Worm (Caenorhabditis elegans) whole organism, young adult: Measurements from ENCODE around the gene F35D2.2.

ENCODE experiments used
- B0019.2 ChIP-seq: fragments of 200-800 bp; sonication (Bioruptor generic); conservative IDR thresholded peaks from 2 replicates; pipeline ENCODE4 v1.3.6; 2022; ENCODE audit warnings: missing genetic modification reagents, missing genetic modification characterization, missing compliant biosample characterization
- C06A6.2 ChIP-seq: fragments of 200-800 bp; sonication (Bioruptor generic); conservative IDR thresholded peaks from 2 replicates; pipeline ENCODE4 v1.3.6; 2022; ENCODE audit warnings: missing genetic modification characterization, missing compliant biosample characterization
- F10E7.11 ChIP-seq: sonication (generic microtip); optimal IDR thresholded peaks from 2 replicates; lab custom pipeline; 2017; ENCODE audit warnings: mild to moderate bottlenecking, missing genetic modification characterization, moderate library complexity, missing compliant biosample characterization
- F33H1.4 ChIP-seq: fragments of 200-800 bp; sonication (Bioruptor generic); IDR thresholded peaks from 2 replicates; pipeline ENCODE4 v1.3.6; 2022; ENCODE audit warnings: missing genetic modification reagents, missing genetic modification characterization, missing compliant biosample characterization
- F52B5.7 ChIP-seq: sonication (generic microtip); optimal IDR thresholded peaks from 2 replicates; lab custom pipeline; 2016; ENCODE audit warnings: mild to moderate bottlenecking, missing genetic modification characterization, missing compliant biosample characterization
- F55B11.4 ChIP-seq: sonication (generic microtip); optimal IDR thresholded peaks from 2 replicates; lab custom pipeline; 2016; ENCODE audit warnings: missing compliant biosample characterization, missing genetic modification characterization, borderline replicate concordance; ENCODE audit not compliant: insufficient read depth
- K11D2.4 ChIP-seq: fragments of 200-800 bp; sonication (Bioruptor generic); IDR thresholded peaks from 2 replicates; pipeline ENCODE4 v1.3.6; 2022; ENCODE audit warnings: missing genetic modification reagents, missing genetic modification characterization, missing compliant biosample characterization
- K12H6.12 ChIP-seq: fragments of 200-800 bp; sonication (Bioruptor generic); optimal IDR thresholded peaks from 2 replicates; lab custom pipeline; 2018; ENCODE audit warnings: mild to moderate bottlenecking, missing genetic modification characterization, missing compliant biosample characterization
- T07F8.4 ChIP-seq: sonication (generic microtip); optimal IDR thresholded peaks from 2 replicates; lab custom pipeline; 2016; ENCODE audit warnings: mild to moderate bottlenecking, missing genetic modification characterization, moderate library complexity, missing compliant biosample characterization
- Y53F4B.3 ChIP-seq: fragments of 200-800 bp; sonication (Bioruptor generic); IDR thresholded peaks from 2 replicates; pipeline ENCODE4 v1.3.6; 2022; ENCODE audit warnings: missing genetic modification reagents, missing genetic modification characterization, missing compliant biosample characterization
- Y53G8AR.9 ChIP-seq: fragments of 200-800 bp; sonication (Bioruptor generic); conservative IDR thresholded peaks from 2 replicates; pipeline ENCODE4 v1.3.6; 2022; ENCODE audit warnings: missing genetic modification reagents, missing genetic modification characterization, missing compliant biosample characterization
- Y56A3A.18 ChIP-seq: fragments of 200-800 bp; sonication (Bioruptor generic); IDR thresholded peaks from 2 replicates; pipeline ENCODE4 v1.3.6; 2022; ENCODE audit warnings: missing genetic modification reagents, missing genetic modification characterization, missing compliant biosample characterization
- Y95B8A.8 ChIP-seq: fragments of 200-800 bp; sonication (Bioruptor generic); IDR thresholded peaks from 2 replicates; pipeline ENCODE4 v1.3.6; 2022; ENCODE audit warnings: missing genetic modification reagents, missing genetic modification characterization, missing compliant biosample characterization
- ZK185.1 ChIP-seq: sonication (generic microtip); optimal IDR thresholded peaks from 2 replicates; lab custom pipeline; 2016; ENCODE audit warnings: mild to moderate bottlenecking, missing genetic modification characterization, missing compliant biosample characterization; ENCODE audit not compliant: poor library complexity, severe bottlenecking
- atf-7 ChIP-seq: sonication (generic microtip); optimal IDR thresholded peaks from 2 replicates; lab custom pipeline; 2017; ENCODE audit warnings: mild to moderate bottlenecking, missing genetic modification characterization, missing compliant biosample characterization
- attf-6 ChIP-seq: fragments of 200-800 bp; sonication (Bioruptor generic); IDR thresholded peaks from 2 replicates; pipeline ENCODE4 v1.3.6; 2022; ENCODE audit warnings: missing genetic modification reagents, missing genetic modification characterization, missing compliant biosample characterization
- bed-2 ChIP-seq: fragments of 200-800 bp; sonication (Bioruptor generic); IDR thresholded peaks from 2 replicates; pipeline ENCODE4 v1.3.6; 2022; ENCODE audit warnings: missing genetic modification reagents, missing genetic modification characterization, missing compliant biosample characterization
- ccch-3 ChIP-seq: fragments of 200-800 bp; sonication (Bioruptor generic); optimal IDR thresholded peaks from 2 replicates; lab custom pipeline; 2018; ENCODE audit warnings: mild to moderate bottlenecking, missing genetic modification characterization, missing compliant biosample characterization
- ceh-27 ChIP-seq: fragments of 200-800 bp; sonication (Bioruptor generic); optimal IDR thresholded peaks from 2 replicates; lab custom pipeline; 2018; ENCODE audit warnings: mild to moderate bottlenecking, missing genetic modification characterization, moderate library complexity, missing compliant biosample characterization
- ceh-91 ChIP-seq: fragments of 200-800 bp; sonication (Bioruptor generic); IDR thresholded peaks from 2 replicates; pipeline ENCODE4 v1.3.6; 2022; ENCODE audit warnings: missing genetic modification reagents, missing genetic modification characterization, missing compliant biosample characterization
- chd-7 ChIP-seq: sonication (generic microtip); optimal IDR thresholded peaks from 2 replicates; lab custom pipeline; 2016; ENCODE audit warnings: mild to moderate bottlenecking, missing genetic modification characterization, moderate library complexity, missing compliant biosample characterization
- dox-1 ChIP-seq: fragments of 200-800 bp; sonication (Bioruptor generic); IDR thresholded peaks from 2 replicates; pipeline ENCODE4 v1.3.6; 2022; ENCODE audit warnings: missing genetic modification reagents, missing genetic modification characterization, missing compliant biosample characterization
- dpff-1 ChIP-seq: sonication (generic microtip); optimal IDR thresholded peaks from 2 replicates; lab custom pipeline; 2017; ENCODE audit warnings: mild to moderate bottlenecking, missing genetic modification characterization, missing compliant biosample characterization
- efl-1 ChIP-seq: fragments of 150-350 bp; optimal IDR thresholded peaks from 2 replicates; lab custom pipeline; 2014; ENCODE audit warnings: missing biosample characterization, missing genetic modification reagents, missing genetic modification characterization
- ets-4 ChIP-seq: fragments of 200-800 bp; sonication (Bioruptor generic); optimal IDR thresholded peaks from 2 replicates; lab custom pipeline; 2018; ENCODE audit warnings: mild to moderate bottlenecking, missing genetic modification characterization, missing compliant biosample characterization
- hlh-12 ChIP-seq: sonication (generic microtip); optimal IDR thresholded peaks from 2 replicates; lab custom pipeline; 2016; ENCODE audit warnings: missing genetic modification characterization, missing compliant biosample characterization
- hrde-1 ChIP-seq: sonication (generic microtip); optimal IDR thresholded peaks from 2 replicates; lab custom pipeline; 2016; ENCODE audit warnings: missing genetic modification characterization, mild to moderate bottlenecking, missing compliant biosample characterization, moderate library complexity, missing genotype, missing genetic modification reagents, borderline replicate concordance
- hsf-1 ChIP-seq: fragments of 200-800 bp; sonication (Bioruptor generic); IDR thresholded peaks from 2 replicates; pipeline ENCODE4 v1.3.6; 2022; ENCODE audit warnings: missing genetic modification reagents, missing genetic modification characterization, missing compliant biosample characterization
- lag-1 ChIP-seq: fragments of 200-800 bp; sonication (Bioruptor generic); IDR thresholded peaks from 2 replicates; pipeline ENCODE4 v1.3.6; 2022; ENCODE audit warnings: missing genetic modification reagents, missing genetic modification characterization, missing compliant biosample characterization
- let-607 ChIP-seq, 2 experiments: fragments of 200-800 bp in 1 of 2; sonication (Bioruptor generic) in 1 of 2; sonication (generic microtip) in 1 of 2; optimal IDR thresholded peaks; 2 replicates each; lab custom pipeline; 2016 to 2018; ENCODE audit warnings: mild to moderate bottlenecking in 2 of 2, missing compliant biosample characterization in 2 of 2, missing genetic modification characterization in 2 of 2, moderate library complexity in 2 of 2, missing genotype in 1 of 2
- lin-26 ChIP-seq: fragments of 200-800 bp; sonication (Bioruptor generic); IDR thresholded peaks from 2 replicates; pipeline ENCODE4 v1.3.6; 2022; ENCODE audit warnings: missing genetic modification reagents, missing genetic modification characterization, missing compliant biosample characterization
- mcd-1 ChIP-seq: fragments of 200-800 bp; sonication (Bioruptor generic); IDR thresholded peaks from 2 replicates; pipeline ENCODE4 v1.3.6; 2022; ENCODE audit warnings: missing genetic modification reagents, missing genetic modification characterization, missing compliant biosample characterization
- nfya-1 ChIP-seq: sonication (generic microtip); optimal IDR thresholded peaks from 2 replicates; lab custom pipeline; 2017; ENCODE audit warnings: antibody characterized with exemption, missing compliant biosample characterization, missing genetic modification characterization, borderline replicate concordance; ENCODE audit not compliant: insufficient read depth
- nhr-120 ChIP-seq: fragments of 200-800 bp; sonication (Bioruptor generic); IDR thresholded peaks from 2 replicates; pipeline ENCODE4 v1.3.6; 2022; ENCODE audit warnings: missing genetic modification characterization, missing compliant biosample characterization
- nhr-80 ChIP-seq: sonication (generic microtip); optimal IDR thresholded peaks from 2 replicates; lab custom pipeline; 2016; ENCODE audit warnings: missing genetic modification characterization, missing compliant biosample characterization
- nhr-90 ChIP-seq: sonication (generic microtip); optimal IDR thresholded peaks from 2 replicates; lab custom pipeline; 2016; ENCODE audit warnings: missing genotype, mild to moderate bottlenecking, missing genetic modification characterization, missing compliant biosample characterization
- pbrm-1 ChIP-seq: fragments of 200-800 bp; sonication (Bioruptor generic); IDR thresholded peaks from 2 replicates; pipeline ENCODE4 v1.3.6; 2022; ENCODE audit warnings: missing genetic modification reagents, missing genetic modification characterization, missing compliant biosample characterization
- rcor-1 ChIP-seq: fragments of 200-800 bp; sonication (Bioruptor generic); IDR thresholded peaks from 2 replicates; pipeline ENCODE4 v1.3.6; 2022; ENCODE audit warnings: missing genetic modification reagents, missing genetic modification characterization, missing compliant biosample characterization
- repo-1 ChIP-seq: sonication (generic microtip); optimal IDR thresholded peaks from 2 replicates; lab custom pipeline; 2017; ENCODE audit warnings: mild to moderate bottlenecking, missing genetic modification characterization, missing compliant biosample characterization
- rpc-1 ChIP-seq, 2 experiments: fragments of 150-350 bp in 1 of 2; sonication (generic microtip) in 1 of 2; optimal IDR thresholded peaks; 2 replicates each; lab custom pipeline; 2014 to 2018; ENCODE audit warnings: missing biosample characterization in 1 of 2, missing genetic modification characterization in 1 of 2, missing genetic modification reagents in 1 of 2, missing genotype in 1 of 2
- sdz-38 ChIP-seq: sonication (generic microtip); optimal IDR thresholded peaks from 2 replicates; lab custom pipeline; 2016; ENCODE audit warnings: missing genotype, missing genetic modification characterization, missing compliant biosample characterization
- snpc-1.1 ChIP-seq: sonication (generic microtip); optimal IDR thresholded peaks from 2 replicates; lab custom pipeline; 2017; ENCODE audit warnings: missing genetic modification characterization, mild to moderate bottlenecking, missing compliant biosample characterization, antibody characterized with exemption, moderate library complexity, missing genotype, missing genetic modification reagents; ENCODE audit not compliant: insufficient read depth
- tbp1 ChIP-seq: fragments of 200-800 bp; sonication (Bioruptor generic); optimal IDR thresholded peaks from 2 replicates; lab custom pipeline; 2018; ENCODE audit warnings: mild to moderate bottlenecking, missing genetic modification characterization, missing compliant biosample characterization
- xnd-1 ChIP-seq: sonication (generic microtip); optimal IDR thresholded peaks from 2 replicates; lab custom pipeline; 2016; ENCODE audit warnings: missing genotype, missing genetic modification reagents, missing genetic modification characterization, missing compliant biosample characterization
- ztf-3 ChIP-seq: fragments of 200-800 bp; sonication (Bioruptor generic); optimal IDR thresholded peaks from 2 replicates; lab custom pipeline; 2018; ENCODE audit warnings: mild to moderate bottlenecking, missing genetic modification characterization, missing compliant biosample characterization
- ztf-6 ChIP-seq: fragments of 200-800 bp; sonication (Bioruptor generic); IDR thresholded peaks from 2 replicates; pipeline ENCODE4 v1.3.6; 2022; ENCODE audit warnings: missing genetic modification reagents, missing genetic modification characterization, missing compliant biosample characterization

Gene F35D2.2

ce11 chrII:7529078-7529683, 45.1 kb upstream of the F35D2.2 start, which contains the start of gene ZK1290.5 (continued):
- TF ChIP-seq rpc-1 (optimal IDR thresholded peaks at IDR 0.05; lab: Kevin White, UChicago): no peak
- TF ChIP-seq rpc-1 (tag; optimal IDR thresholded peaks at IDR 0.05; lab: Kevin White, UChicago): no peak
- TF ChIP-seq K12H6.12 (tag; lab: Kevin White, UChicago): peak; percentile 86
- TF ChIP-seq hlh-12 (tag; lab: Kevin White, UChicago): no peak
- TF ChIP-seq dpff-1 (tag; lab: Kevin White, UChicago): no peak
- TF ChIP-seq nhr-90 (tag; lab: Kevin White, UChicago): peak; percentile 43
- TF ChIP-seq ets-4 (GFP tag; lab: Kevin White, UChicago): no peak
- peak; percentile 50 for TF ChIP-seq ceh-27 (GFP tag; lab: Kevin White, UChicago)
- peak; percentile 77 for TF ChIP-seq nhr-80 (tag; lab: Kevin White, UChicago)
- TF ChIP-seq let-607 (tag; optimal IDR thresholded peaks at IDR 0.05; lab: Kevin White, UChicago): peak; percentile 25 to 87
- TF ChIP-seq attf-6 (GFP tag; lab: Robert Waterston, UW): no peak
- TF ChIP-seq tbp1 (GFP tag; lab: Kevin White, UChicago): peak; percentile 55
- peak; percentile 89 for TF ChIP-seq K11D2.4 (GFP tag; lab: Robert Waterston, UW)
- no peak for TF ChIP-seq ccch-3 (GFP tag; lab: Kevin White, UChicago)
- TF ChIP-seq dox-1 (GFP tag; lab: Robert Waterston, UW): peak; percentile 72
- TF ChIP-seq lin-26 (GFP tag; lab: Robert Waterston, UW): no peak
- no peak for TF ChIP-seq bed-2 (GFP tag; lab: Robert Waterston, UW)
- TF ChIP-seq Y53F4B.3 (GFP tag; lab: Robert Waterston, UW): no peak
- no peak for TF ChIP-seq snpc-1.1
- no peak for TF ChIP-seq rcor-1 (GFP tag; lab: Robert Waterston, UW)
- peak; percentile 72 for TF ChIP-seq repo-1 (tag; lab: Kevin White, UChicago)
- no peak for TF ChIP-seq xnd-1
- TF ChIP-seq hrde-1 (tag; lab: Kevin White, UChicago): no peak
- no peak for TF ChIP-seq F52B5.7 (tag; lab: Kevin White, UChicago)
- no peak for TF ChIP-seq Y95B8A.8
- TF ChIP-seq F55B11.4 (tag; lab: Kevin White, UChicago): no peak
- TF ChIP-seq B0019.2: no peak
- peak; percentile 63 for TF ChIP-seq ztf-3 (GFP tag; lab: Kevin White, UChicago)
- TF ChIP-seq nhr-120: no peak
- no peak for TF ChIP-seq efl-1 (GFP tag; lab: Kevin White, UChicago)
- TF ChIP-seq hsf-1 (GFP tag; lab: Robert Waterston, UW): peak; percentile 93
- no peak for TF ChIP-seq F33H1.4 (GFP tag; lab: Robert Waterston, UW)
- no peak for TF ChIP-seq lag-1
- TF ChIP-seq atf-7 (tag; lab: Kevin White, UChicago): peak; percentile 84
- TF ChIP-seq F10E7.11 (tag; lab: Kevin White, UChicago): no peak
- no peak for TF ChIP-seq T07F8.4
- TF ChIP-seq sdz-38 (tag; lab: Kevin White, UChicago): no peak
- peak; percentile 87 for TF ChIP-seq chd-7 (tag; lab: Kevin White, UChicago)
- TF ChIP-seq ceh-91 (GFP tag; lab: Robert Waterston, UW): no peak

DNA sequence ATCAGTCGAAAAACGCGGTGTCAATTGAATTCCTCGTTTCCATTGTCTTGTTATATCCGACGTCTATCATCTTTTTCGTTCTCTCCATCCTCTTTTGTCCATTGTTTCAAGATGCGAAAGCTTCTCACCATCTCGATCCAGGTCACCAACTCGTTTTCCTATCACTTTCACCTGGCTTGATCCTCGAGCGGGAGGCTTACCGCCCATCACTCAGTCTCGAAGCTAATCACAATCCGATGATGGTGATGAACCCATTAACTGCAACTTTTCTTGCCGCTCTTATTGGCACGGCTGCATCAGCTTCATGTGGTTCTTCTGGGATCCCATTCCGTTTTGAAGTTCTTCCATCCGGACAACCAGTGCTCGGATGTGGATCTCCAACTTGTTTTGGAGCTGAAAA, 43.3 kb upstream of the F35D2.2 start, which contains the start of gene wrt-1:
TSS of gene wrt-1 (plus strand) at position 53 of the 400 bp plus-strand sequence.
- TF ChIP-seq Y53G8AR.9 (GFP tag; lab: Robert Waterston, UW) (peak; percentile 56), Y56A3A.18 (GFP tag; lab: Robert Waterston, UW) (0 out of 2 replicates have a peak, but pooled peaks have one; percentile 64), bed-2 (GFP tag; lab: Robert Waterston, UW) (no peak), ZK185.1 (tag; lab: Kevin White, UChicago) (no peak), nfya-1 (no peak), mcd-1 (peak; percentile 44), C06A6.2 (GFP tag; lab: Robert Waterston, UW) (peak; percentile 59; the same call in 1 of the 2 replicates), let-607 (tag; optimal IDR thresholded peaks at IDR 0.05; lab: Kevin White, UChicago) (no peak), pbrm-1 (peak; percentile 43; the same call in 1 of the 2 replicates), dox-1 (GFP tag; lab: Robert Waterston, UW) (0 out of 2 replicates have a peak, but pooled peaks have one; percentile 13), ztf-6 (no peak), atf-7 (tag; lab: Kevin White, UChicago) (peak; percentile 4)
- TF ChIP-seq, all 124 proteins: peak for 7
